Worm (Caenorhabditis elegans) whole organism, midembryonic: ENCODE data around the gene hil-2.

Experiments used
- cog-1 ChIP-seq: sonication (generic microtip); optimal IDR thresholded peaks from 2 replicates; lab custom pipeline; 2016; ENCODE audit warnings: missing genetic modification characterization, missing compliant biosample characterization
- flt-1 ChIP-seq: fragments of 200-800 bp; sonication (Bioruptor generic); IDR thresholded peaks from 2 replicates; pipeline ENCODE4 v1.3.6; 2022; ENCODE audit warnings: missing genetic modification characterization, missing compliant biosample characterization
- klf-2 ChIP-seq: fragments of 200-800 bp; sonication (Bioruptor generic); conservative IDR thresholded peaks from 2 replicates; pipeline ENCODE4 v1.3.6; 2022; ENCODE audit warnings: missing genetic modification reagents, missing genetic modification characterization, missing compliant biosample characterization
- med-1 ChIP-seq: sonication (generic microtip); optimal IDR thresholded peaks from 2 replicates; lab custom pipeline; 2017; ENCODE audit warnings: missing genetic modification characterization, mild to moderate bottlenecking, missing compliant biosample characterization, antibody characterized with exemption, missing genetic modification reagents; ENCODE audit not compliant: insufficient read depth
- ztf-23 ChIP-seq: fragments of 200-800 bp; sonication (Bioruptor generic); IDR thresholded peaks from 2 replicates; pipeline ENCODE4 v1.3.6; 2022; ENCODE audit warnings: missing genetic modification reagents, missing genetic modification characterization, missing compliant biosample characterization

DNA sequence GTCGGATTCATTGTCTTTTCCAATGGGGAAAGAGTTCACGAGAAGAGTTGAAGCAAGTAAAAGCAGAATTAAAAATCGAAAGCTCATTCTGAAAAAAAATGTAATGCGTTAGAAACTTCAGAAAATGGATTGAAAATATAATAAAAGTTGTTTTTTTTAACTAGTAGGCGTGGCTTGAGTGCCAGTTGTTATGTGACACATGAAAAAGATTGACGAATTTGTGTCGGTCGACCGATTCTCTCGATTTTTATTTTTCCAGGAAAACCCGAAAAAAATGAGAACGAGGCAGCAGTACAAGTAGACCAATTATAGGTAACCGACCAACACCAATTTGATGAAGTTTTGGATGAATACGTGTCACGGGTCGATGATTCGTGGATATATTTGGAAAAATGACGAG is 34.3 kb upstream of the hil-2 start, which contains the start of gene nlp-16:
- TF ChIP-seq klf-2 (GFP tag; lab: Robert Waterston, UW) (no peak), ztf-23 (GFP tag; lab: Robert Waterston, UW) (no peak), cog-1 (no peak), flt-1 (GFP tag; lab: Robert Waterston, UW) (no peak), med-1 (GFP tag; lab: Kevin White, UChicago) (no peak)
